Fruit fly (Drosophila melanogaster) whole organism, pupa: Measurements from ENCODE around the gene Mcm7.

Experiments
- CG10348 ChIP-seq: fragments of 200-800 bp; sonication (Bioruptor generic); IDR thresholded peaks from 2 replicates; pipeline ENCODE4 v1.3.6; 2022; ENCODE audit warnings: missing biosample characterization, missing genetic modification characterization
- CG12605 ChIP-seq: fragments of 200-800 bp; sonication (Bioruptor generic); IDR thresholded peaks from 2 replicates; pipeline ENCODE4 v1.3.6; 2022; ENCODE audit warnings: missing biosample characterization, missing genetic modification characterization
- CG13204 ChIP-seq: fragments of 200-800 bp; sonication (Bioruptor generic); optimal IDR thresholded peaks from 2 replicates; lab custom pipeline; 2018; ENCODE audit warnings: missing biosample characterization, mild to moderate bottlenecking, missing genetic modification characterization, moderate library complexity
- CG14655 ChIP-seq: fragments of 200-800 bp; sonication (Bioruptor generic); optimal IDR thresholded peaks from 3 replicates; lab custom pipeline; 2017; ENCODE audit warnings: mild to moderate bottlenecking, missing biosample characterization, missing genetic modification reagents, missing genetic modification characterization
- CG15710 ChIP-seq: fragments of 200-800 bp; sonication (Bioruptor generic); optimal IDR thresholded peaks from 2 replicates; lab custom pipeline; 2018; ENCODE audit warnings: missing biosample characterization, mild to moderate bottlenecking, missing genetic modification characterization, moderate library complexity
- CG17806 ChIP-seq: fragments of 200-800 bp; sonication (Bioruptor generic); optimal IDR thresholded peaks from 2 replicates; lab custom pipeline; 2018; ENCODE audit warnings: missing biosample characterization, mild to moderate bottlenecking, missing genetic modification characterization, moderate library complexity
- CG32121 ChIP-seq: fragments of 200-800 bp; sonication (Bioruptor generic); IDR thresholded peaks from 2 replicates; pipeline ENCODE4 v1.3.6; 2022; ENCODE audit warnings: missing biosample characterization, missing genetic modification characterization
- CG34367 ChIP-seq: fragments of 200-800 bp; sonication (Bioruptor generic); optimal IDR thresholded peaks from 2 replicates; lab custom pipeline; 2018; ENCODE audit warnings: missing biosample characterization, mild to moderate bottlenecking, missing genetic modification characterization
- CG4496 ChIP-seq: fragments of 200-800 bp; sonication (Bioruptor generic); IDR thresholded peaks from 3 replicates; pipeline ENCODE4 v1.3.6; 2022; ENCODE audit warnings: missing biosample characterization, missing genetic modification characterization
- CG8159 ChIP-seq: fragments of 200-800 bp; sonication (Bioruptor generic); optimal IDR thresholded peaks from 3 replicates; lab custom pipeline; 2018; ENCODE audit warnings: missing biosample characterization, mild to moderate bottlenecking, missing genetic modification characterization, moderate library complexity
- CG8301 ChIP-seq: fragments of 200-800 bp; sonication (Bioruptor generic); optimal IDR thresholded peaks from 2 replicates; lab custom pipeline; 2018; ENCODE audit warnings: missing biosample characterization, mild to moderate bottlenecking, missing genetic modification characterization
- CG9948 ChIP-seq: fragments of 200-800 bp; sonication (Bioruptor generic); optimal IDR thresholded peaks from 2 replicates; lab custom pipeline; 2018; ENCODE audit warnings: missing biosample characterization, mild to moderate bottlenecking, missing genetic modification characterization, moderate library complexity
- D1 ChIP-seq: fragments of 200-800 bp; sonication (Bioruptor generic); optimal IDR thresholded peaks from 2 replicates; lab custom pipeline; 2018; ENCODE audit warnings: missing biosample characterization, mild to moderate bottlenecking, missing genetic modification characterization, moderate library complexity
- EcR ChIP-seq: fragments of 200-800 bp; sonication (Bioruptor generic); optimal IDR thresholded peaks from 3 replicates; lab custom pipeline; 2019; ENCODE audit warnings: missing biosample characterization, missing genetic modification characterization, mild to moderate bottlenecking, moderate library complexity, missing genetic modification reagents
- Ets98B ChIP-seq: fragments of 200-800 bp; sonication (Bioruptor generic); IDR thresholded peaks from 2 replicates; pipeline ENCODE4 v1.3.6; 2022; ENCODE audit warnings: missing biosample characterization, missing genetic modification characterization
- Pif1A ChIP-seq: fragments of 200-800 bp; sonication (Bioruptor generic); optimal IDR thresholded peaks from 3 replicates; lab custom pipeline; 2016; ENCODE audit warnings: missing biosample characterization, missing genetic modification characterization
- Pif1B ChIP-seq: fragments of 200-800 bp; sonication (Bioruptor generic); optimal IDR thresholded peaks from 3 replicates; lab custom pipeline; 2016; ENCODE audit warnings: missing biosample characterization, missing genetic modification characterization
- Snoo ChIP-seq: fragments of 200-800 bp; sonication (Bioruptor generic); optimal IDR thresholded peaks from 3 replicates; lab custom pipeline; 2017; ENCODE audit warnings: missing biosample characterization, mild to moderate bottlenecking, missing genetic modification characterization, inconsistent platforms
- fd96Ca ChIP-seq: fragments of 200-800 bp; sonication (Bioruptor generic); IDR thresholded peaks from 3 replicates; pipeline ENCODE4 v1.3.6; 2022; ENCODE audit warnings: missing biosample characterization, missing genetic modification characterization
- gl ChIP-seq: fragments of 200-800 bp; sonication (Bioruptor generic); optimal IDR thresholded peaks from 2 replicates; lab custom pipeline; 2018; ENCODE audit warnings: missing biosample characterization, mild to moderate bottlenecking, missing genetic modification characterization
- rn ChIP-seq: fragments of 200-800 bp; sonication (Bioruptor generic); IDR thresholded peaks from 2 replicates; pipeline ENCODE4 v1.3.6; 2022; ENCODE audit warnings: missing biosample characterization, missing genetic modification characterization

The Mcm7 gene

DNA sequence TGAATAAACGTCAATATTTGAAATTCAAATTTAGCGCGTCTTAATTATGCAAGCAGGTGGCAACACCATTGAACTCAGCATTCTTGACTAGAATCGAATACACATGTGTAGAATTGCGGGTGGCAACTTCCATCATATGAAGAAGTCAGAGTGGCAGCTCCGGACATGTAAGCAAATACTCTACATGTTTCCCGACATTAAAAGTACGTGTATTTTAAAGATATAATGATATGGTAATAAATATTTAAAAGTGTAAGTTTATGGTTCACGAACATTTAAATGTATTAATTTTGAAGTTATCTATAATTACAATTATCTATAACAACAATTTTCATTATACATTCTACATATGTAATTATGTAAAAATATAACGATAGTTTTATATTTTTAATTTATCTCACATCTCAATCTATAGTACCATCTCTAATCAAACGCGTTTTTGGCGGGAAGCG is at the start of gene Mcm7:
Mcm7 (plus strand) TSS at position 430 of the 452 bp plus-strand sequence.
- TF ChIP-seq CG12605 (GFP tag; lab: Robert Waterston, UW) (no peak), EcR (GFP tag; lab: Kevin White, UChicago) (no peak), Pif1A (GFP tag; lab: Kevin White, UChicago) (no peak), fd96Ca (no peak)

- TF ChIP-seq CG9948 (peak; percentile 58), CG8159 (peak; percentile 63), CG32121 (GFP tag; lab: Robert Waterston, UW) (peak; percentile 47), Pif1A (GFP tag; lab: Kevin White, UChicago) (peak; percentile 40), CG10348 (GFP tag; lab: Robert Waterston, UW) (no peak), CG34367 (tag; lab: Kevin White, UChicago) (peak; percentile 41), CG17806 (tag; lab: Kevin White, UChicago) (peak; percentile 60), CG8301 (tag; lab: Kevin White, UChicago) (peak; percentile 41), rn (GFP tag; lab: Robert Waterston, UW) (peak; percentile 20; the same call in 1 of the 2 replicates), Snoo (tag; lab: Kevin White, UChicago) (peak; percentile 64), CG15710 (tag; lab: Kevin White, UChicago) (peak; percentile 63), D1 (tag; lab: Kevin White, UChicago) (no peak), CG13204 (GFP tag; lab: Kevin White, UChicago) (no peak), CG14655 (GFP tag; lab: Kevin White, UChicago) (peak; percentile 46), Ets98B (0 out of 2 replicates have a peak, but pooled peaks have one; percentile 14), CG4496 (peak; percentile 56; the same call in 2 of the 3 replicates), gl (tag; lab: Kevin White, UChicago) (no peak)
Observed at dm6 chr3L:8841757-8842156, 49.6 kb upstream of the Mcm7 start.

dm6 chr3L:8842359-8842758 is 49.0 kb upstream of the Mcm7 start:
- TF ChIP-seq Pif1B (GFP tag; lab: Kevin White, UChicago): no peak
- no peak for TF ChIP-seq fd96Ca
- TF ChIP-seq CG8301 (tag; lab: Kevin White, UChicago): no peak
- TF ChIP-seq rn (GFP tag; lab: Robert Waterston, UW): no peak
- no peak for TF ChIP-seq CG4496
- no peak for TF ChIP-seq CG15710 (tag; lab: Kevin White, UChicago)
- TF ChIP-seq Snoo (tag; lab: Kevin White, UChicago): no peak
- no peak for TF ChIP-seq CG10348 (GFP tag; lab: Robert Waterston, UW)
- no peak for TF ChIP-seq CG14655 (GFP tag; lab: Kevin White, UChicago)
- TF ChIP-seq Pif1A (GFP tag; lab: Kevin White, UChicago): no peak
- no peak for TF ChIP-seq D1 (tag; lab: Kevin White, UChicago)
- TF ChIP-seq CG8159: no peak
- TF ChIP-seq CG32121 (GFP tag; lab: Robert Waterston, UW): no peak
- no peak for TF ChIP-seq EcR (GFP tag; lab: Kevin White, UChicago)

DNA sequence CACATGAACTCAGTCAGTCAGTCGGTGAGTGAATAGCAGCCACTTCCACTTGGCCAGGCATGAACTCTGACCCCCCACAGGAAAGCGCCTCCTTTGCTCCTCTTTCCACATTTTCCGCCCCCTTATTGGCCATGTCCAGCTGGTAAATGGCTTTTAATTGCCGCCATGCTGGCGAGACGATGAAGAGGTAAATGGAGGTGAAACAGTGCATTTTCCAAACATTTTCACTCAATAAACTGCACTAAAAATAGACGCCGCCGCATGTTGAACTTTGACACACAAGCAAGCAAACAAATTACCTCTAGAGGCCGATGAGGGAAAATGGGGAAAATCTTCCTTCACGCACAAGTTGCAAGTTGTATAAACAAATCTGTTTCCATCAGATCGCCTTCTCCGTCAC is 41.6 kb upstream of the Mcm7 start:
- TF ChIP-seq Pif1A (GFP tag; lab: Kevin White, UChicago) (no peak), EcR (GFP tag; lab: Kevin White, UChicago) (no peak), CG34367 (tag; lab: Kevin White, UChicago) (no peak), CG4496 (no peak), gl (tag; lab: Kevin White, UChicago) (no peak), CG8301 (tag; lab: Kevin White, UChicago) (no peak), CG15710 (tag; lab: Kevin White, UChicago) (no peak), fd96Ca (no peak), CG17806 (tag; lab: Kevin White, UChicago) (no peak), CG13204 (GFP tag; lab: Kevin White, UChicago) (no peak), CG9948 (no peak), Ets98B (no peak), D1 (tag; lab: Kevin White, UChicago) (no peak), CG32121 (GFP tag; lab: Robert Waterston, UW) (no peak), CG12605 (GFP tag; lab: Robert Waterston, UW) (no peak), CG14655 (GFP tag; lab: Kevin White, UChicago) (no peak), rn (GFP tag; lab: Robert Waterston, UW) (no peak)

DNA sequence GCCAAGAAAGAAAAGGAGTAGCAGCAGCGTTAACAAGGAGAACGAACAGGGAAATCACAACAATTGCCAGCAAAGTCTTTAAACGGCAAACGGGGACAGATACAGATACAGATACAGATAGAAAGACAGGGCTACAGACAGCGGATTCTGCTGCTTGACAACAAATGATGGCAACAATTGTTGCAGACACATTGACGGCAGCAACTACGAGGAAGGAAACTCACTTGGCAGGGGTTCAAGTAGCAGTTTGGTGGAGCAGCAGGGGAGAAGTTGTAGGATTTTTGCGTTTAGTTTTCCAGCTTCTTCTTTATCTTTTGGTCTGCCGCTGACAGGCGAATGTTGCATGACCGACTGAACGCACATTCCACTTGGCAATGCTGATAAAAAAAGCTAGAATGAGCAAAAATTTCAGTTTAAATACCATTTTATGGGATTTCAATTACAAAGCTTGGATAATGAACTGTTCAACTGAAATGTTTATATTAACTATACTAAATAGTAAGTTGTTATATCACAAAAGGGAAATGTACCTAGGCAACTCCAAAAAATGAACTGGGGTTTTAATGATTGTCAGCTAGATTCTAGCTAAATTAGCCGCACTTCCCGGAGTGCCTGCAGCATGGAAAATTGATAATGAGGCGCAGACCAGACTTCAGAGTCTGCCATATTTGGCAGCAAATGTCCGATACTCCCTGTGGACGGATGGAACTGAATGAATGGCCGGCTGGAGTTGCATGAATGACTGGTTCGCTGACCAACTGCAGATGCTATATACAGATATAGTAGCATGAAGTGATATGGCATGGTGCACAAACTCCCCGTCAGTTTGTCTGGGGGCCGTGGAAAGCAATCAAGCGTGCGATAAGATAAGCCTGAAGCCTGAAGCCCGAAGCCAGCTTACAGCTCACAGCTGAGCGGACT is 40.4 kb upstream of the Mcm7 start:
- TF ChIP-seq CG14655 (GFP tag; lab: Kevin White, UChicago) (peak; percentile 4), fd96Ca (0 out of 3 replicates have a peak, but pooled peaks have one; percentile 16), CG13204 (GFP tag; lab: Kevin White, UChicago) (no peak)

- TF ChIP-seq gl (tag; lab: Kevin White, UChicago): no peak
- TF ChIP-seq CG34367 (tag; lab: Kevin White, UChicago): no peak
- TF ChIP-seq CG17806 (tag; lab: Kevin White, UChicago): no peak
- no peak for TF ChIP-seq CG15710 (tag; lab: Kevin White, UChicago)
- no peak for TF ChIP-seq CG12605 (GFP tag; lab: Robert Waterston, UW)
- no peak for TF ChIP-seq Ets98B
- no peak for TF ChIP-seq CG32121 (GFP tag; lab: Robert Waterston, UW)
- no peak for TF ChIP-seq CG4496
- no peak for TF ChIP-seq EcR (GFP tag; lab: Kevin White, UChicago)
- TF ChIP-seq D1 (tag; lab: Kevin White, UChicago): no peak
- no peak for TF ChIP-seq fd96Ca
- TF ChIP-seq rn (GFP tag; lab: Robert Waterston, UW): no peak
- no peak for TF ChIP-seq CG8159
- TF ChIP-seq CG10348 (GFP tag; lab: Robert Waterston, UW): no peak
- TF ChIP-seq CG9948: no peak
- no peak for TF ChIP-seq CG13204 (GFP tag; lab: Kevin White, UChicago)
- TF ChIP-seq Pif1A (GFP tag; lab: Kevin White, UChicago): no peak
- no peak for TF ChIP-seq CG14655 (GFP tag; lab: Kevin White, UChicago)
- no peak for TF ChIP-seq CG8301 (tag; lab: Kevin White, UChicago)
- TF ChIP-seq Pif1B (GFP tag; lab: Kevin White, UChicago): no peak
Observed at dm6 chr3L:8851950-8852349, 39.4 kb upstream of the Mcm7 start.
